Fruit fly (Drosophila melanogaster) whole organism, embryonic: ENCODE measurements around the gene CG6983.

Experiments used
- CG11247 ChIP-seq: fragments of 200-800 bp; sonication (Bioruptor generic); IDR thresholded peaks from 2 replicates; pipeline ENCODE4 v1.3.6; 2022; ENCODE audit warnings: missing biosample characterization, missing genetic modification characterization
- CG11504 ChIP-seq: fragments of 200-800 bp; sonication (Bioruptor generic); optimal IDR thresholded peaks from 3 replicates; lab custom pipeline; 2019; ENCODE audit warnings: missing biosample characterization, mild to moderate bottlenecking, missing genetic modification characterization, moderate library complexity
- CG11560 ChIP-seq: fragments of 200-800 bp; sonication (Bioruptor generic); IDR thresholded peaks from 3 replicates; pipeline ENCODE4 v1.3.6; 2022; ENCODE audit warnings: missing biosample characterization, missing genetic modification characterization
- CG11696 ChIP-seq: fragments of 200-800 bp; sonication (Bioruptor generic); IDR thresholded peaks from 2 replicates; pipeline ENCODE4 v1.3.6; 2022; ENCODE audit warnings: missing biosample characterization, missing genetic modification characterization
- CG12299 ChIP-seq: fragments of 200-800 bp; sonication (Bioruptor generic); optimal IDR thresholded peaks from 2 replicates; lab custom pipeline; 2018; ENCODE audit warnings: missing biosample characterization, mild to moderate bottlenecking, missing genetic modification characterization
- CG14441 ChIP-seq: fragments of 200-800 bp; sonication (Bioruptor generic); IDR thresholded peaks from 2 replicates; pipeline ENCODE4 v1.3.6; 2022; ENCODE audit warnings: missing biosample characterization, missing genetic modification characterization
- CG2199 ChIP-seq: fragments of 200-800 bp; sonication (Bioruptor generic); IDR thresholded peaks from 3 replicates; pipeline ENCODE4 v1.3.6; 2022; ENCODE audit warnings: missing biosample characterization, missing genetic modification characterization
- CG32767 ChIP-seq: fragments of 200-800 bp; sonication (Bioruptor generic); IDR thresholded peaks from 2 replicates; pipeline ENCODE4 v1.3.6; 2022; ENCODE audit warnings: missing biosample characterization, missing genetic modification characterization
- CG32772 ChIP-seq: fragments of 200-800 bp; sonication (Bioruptor generic); IDR thresholded peaks from 2 replicates; pipeline ENCODE4 v1.3.6; 2022; ENCODE audit warnings: missing biosample characterization, missing genetic modification characterization
- CG34422 ChIP-seq: fragments of 200-800 bp; sonication (Bioruptor generic); IDR thresholded peaks from 3 replicates; pipeline ENCODE4 v1.3.6; 2022; ENCODE audit warnings: missing biosample characterization, missing genetic modification characterization
- CG3838 ChIP-seq: fragments of 200-800 bp; sonication (Bioruptor generic); optimal IDR thresholded peaks from 3 replicates; lab custom pipeline; 2016; ENCODE audit warnings: missing biosample characterization, missing genetic modification characterization
- CG4360 ChIP-seq: fragments of 200-800 bp; sonication (Bioruptor generic); IDR thresholded peaks from 2 replicates; pipeline ENCODE4 v1.3.6; 2022; ENCODE audit warnings: missing biosample characterization, missing genetic modification characterization
- CG4617 ChIP-seq: fragments of 200-800 bp; sonication (Bioruptor generic); optimal IDR thresholded peaks from 3 replicates; lab custom pipeline; 2016; ENCODE audit warnings: missing biosample characterization, missing genetic modification characterization, borderline replicate concordance
- CG7372 ChIP-seq: fragments of 200-800 bp; sonication (Bioruptor generic); IDR thresholded peaks from 2 replicates; pipeline ENCODE4 v1.3.6; 2022; ENCODE audit warnings: missing biosample characterization, missing genetic modification characterization
- CG8765 ChIP-seq: fragments of 200-800 bp; sonication (Bioruptor generic); IDR thresholded peaks from 2 replicates; pipeline ENCODE4 v1.3.6; 2022; ENCODE audit warnings: missing biosample characterization, missing genetic modification characterization
- Camta ChIP-seq: fragments of 200-800 bp; sonication (Bioruptor generic); optimal IDR thresholded peaks from 2 replicates; lab custom pipeline; 2016; ENCODE audit warnings: missing biosample characterization, missing genetic modification characterization
- D19A ChIP-seq: fragments of 200-800 bp; optimal IDR thresholded peaks from 3 replicates; lab custom pipeline; 2019; ENCODE audit warnings: missing biosample characterization, mild to moderate bottlenecking, missing genetic modification characterization, moderate library complexity
- Dref ChIP-seq: fragments of 200-800 bp; sonication (Bioruptor generic); IDR thresholded peaks from 2 replicates; pipeline ENCODE4 v1.3.6; 2022; ENCODE audit warnings: missing biosample characterization, missing genetic modification characterization
- Elba2 ChIP-seq: fragments of 200-800 bp; sonication (Bioruptor generic); optimal IDR thresholded peaks from 3 replicates; lab custom pipeline; 2016; ENCODE audit warnings: missing biosample characterization, missing genetic modification characterization
- Hr78 ChIP-seq, 2 experiments: fragments of 200-800 bp in 1 of 2; fragments of >200 bp in 1 of 2; sonication (Bioruptor generic) in 1 of 2; optimal IDR thresholded peaks; 2 replicates each; lab custom pipeline; 2017 to 2019; ENCODE audit warnings: missing biosample characterization in 2 of 2, missing genetic modification characterization in 2 of 2, mild to moderate bottlenecking in 1 of 2, moderate library complexity in 1 of 2
- Hsf ChIP-seq: fragments of 200-800 bp; sonication (Bioruptor generic); optimal IDR thresholded peaks from 3 replicates; lab custom pipeline; 2016; ENCODE audit warnings: missing biosample characterization, missing genetic modification characterization
- Jarid2 ChIP-seq: fragments of 200-800 bp; sonication (Bioruptor generic); optimal IDR thresholded peaks from 3 replicates; lab custom pipeline; 2017; ENCODE audit warnings: mild to moderate bottlenecking, missing biosample characterization, missing genetic modification reagents, missing genetic modification characterization
- MBD-R2 ChIP-seq: fragments of 200-800 bp; sonication (Bioruptor generic); IDR thresholded peaks from 2 replicates; pipeline ENCODE4 v1.3.6; 2022; ENCODE audit warnings: missing biosample characterization, missing genetic modification characterization
- NFAT ChIP-seq: fragments of 200-800 bp; sonication (Bioruptor generic); IDR thresholded peaks from 2 replicates; pipeline ENCODE4 v1.3.6; 2022; ENCODE audit warnings: missing biosample characterization, missing genetic modification characterization
- Scr ChIP-seq: fragments of 200-800 bp; sonication (Bioruptor generic); IDR thresholded peaks from 2 replicates; pipeline ENCODE4 v1.3.6; 2022; ENCODE audit warnings: missing biosample characterization, missing genetic modification characterization; ENCODE audit not compliant: partially characterized antibody
- Sox102F ChIP-seq: fragments of 200-800 bp; sonication (Bioruptor generic); optimal IDR thresholded peaks from 2 replicates; lab custom pipeline; 2018; ENCODE audit warnings: missing biosample characterization, mild to moderate bottlenecking, missing genetic modification characterization, moderate library complexity
- Spps ChIP-seq: fragments of 200-800 bp; sonication (Bioruptor generic); optimal IDR thresholded peaks from 2 replicates; lab custom pipeline; 2018; ENCODE audit warnings: missing biosample characterization, mild to moderate bottlenecking, missing genetic modification characterization
- amos ChIP-seq: fragments of 200-800 bp; sonication (Bioruptor generic); IDR thresholded peaks from 2 replicates; pipeline ENCODE4 v1.3.6; 2022; ENCODE audit warnings: missing biosample characterization, missing genetic modification characterization; ENCODE audit not compliant: partially characterized antibody
- chm ChIP-seq: fragments of 200-800 bp; sonication (Bioruptor generic); IDR thresholded peaks from 2 replicates; pipeline ENCODE4 v1.3.6; 2022; ENCODE audit warnings: missing biosample characterization, missing genetic modification characterization
- ems ChIP-seq: fragments of 200-800 bp; sonication (Bioruptor generic); optimal IDR thresholded peaks from 3 replicates; lab custom pipeline; 2016; ENCODE audit warnings: missing biosample characterization, missing genetic modification characterization
- grn ChIP-seq: fragments of 200-800 bp; sonication (Bioruptor generic); optimal IDR thresholded peaks from 3 replicates; lab custom pipeline; 2017; ENCODE audit warnings: missing biosample characterization, missing genetic modification characterization
- ham ChIP-seq: fragments of 200-800 bp; sonication (Bioruptor generic); IDR thresholded peaks from 2 replicates; pipeline ENCODE4 v1.3.6; 2022; ENCODE audit warnings: missing biosample characterization, missing genetic modification characterization
- hkb ChIP-seq, 2 experiments: fragments of 200-800 bp in 1 of 2; fragments of >200 bp in 1 of 2; sonication (Bioruptor generic) in 1 of 2; IDR thresholded peaks in 1 of 2; optimal IDR thresholded peaks in 1 of 2; 2 replicates each; pipeline versions ENCODE4 v1.3.6 to Lab custom; 2017 to 2022; ENCODE audit warnings: missing biosample characterization in 1 of 2, missing genetic modification characterization in 1 of 2
- hth ChIP-seq: fragments of >200 bp; optimal IDR thresholded peaks from 2 replicates; lab custom pipeline; 2017; ENCODE audit warnings: inconsistent platforms
- jigr1 ChIP-seq: fragments of 200-800 bp; sonication (Bioruptor generic); IDR thresholded peaks from 3 replicates; pipeline ENCODE4 v1.3.6; 2022; ENCODE audit warnings: missing biosample characterization, missing genetic modification characterization
- knrl ChIP-seq: fragments of 200-800 bp; sonication (Bioruptor generic); IDR thresholded peaks from 3 replicates; pipeline ENCODE4 v1.3.6; 2022; ENCODE audit warnings: missing biosample characterization, missing genetic modification characterization; ENCODE audit not compliant: partially characterized antibody
- nom ChIP-seq: fragments of 200-800 bp; sonication (Bioruptor generic); optimal IDR thresholded peaks from 2 replicates; lab custom pipeline; 2017; ENCODE audit warnings: missing biosample characterization, missing genetic modification characterization, mild to moderate bottlenecking, moderate library complexity, missing genetic modification reagents
- pros ChIP-seq: fragments of 200-800 bp; sonication (Bioruptor generic); optimal IDR thresholded peaks from 3 replicates; lab custom pipeline; 2019; ENCODE audit warnings: missing biosample characterization, mild to moderate bottlenecking, missing genetic modification characterization, moderate library complexity
- pum ChIP-seq: fragments of 200-800 bp; sonication (Bioruptor generic); optimal IDR thresholded peaks from 2 replicates; lab custom pipeline; 2016; ENCODE audit warnings: missing biosample characterization, missing genetic modification characterization
- pzg ChIP-seq: fragments of 200-800 bp; sonication (Bioruptor generic); optimal IDR thresholded peaks from 3 replicates; lab custom pipeline; 2018; ENCODE audit warnings: missing biosample characterization, mild to moderate bottlenecking, missing genetic modification characterization, moderate library complexity
- row ChIP-seq: fragments of 200-800 bp; sonication (Bioruptor generic); IDR thresholded peaks from 3 replicates; pipeline ENCODE4 v1.3.6; 2022; ENCODE audit warnings: missing biosample characterization, missing genetic modification characterization
- salm ChIP-seq: fragments of 200-800 bp; sonication (Bioruptor generic); optimal IDR thresholded peaks from 2 replicates; lab custom pipeline; 2018; ENCODE audit warnings: missing biosample characterization, mild to moderate bottlenecking, missing genetic modification characterization
- seq ChIP-seq: fragments of 200-800 bp; sonication (Bioruptor generic); IDR thresholded peaks from 2 replicates; pipeline ENCODE4 v1.3.6; 2022; ENCODE audit warnings: missing biosample characterization, missing genetic modification characterization
- shn ChIP-seq: fragments of 200-800 bp; sonication (Bioruptor generic); optimal IDR thresholded peaks from 3 replicates; lab custom pipeline; 2016; ENCODE audit warnings: missing biosample characterization, missing genetic modification characterization
- trem ChIP-seq: fragments of 200-800 bp; optimal IDR thresholded peaks from 3 replicates; lab custom pipeline; 2019; ENCODE audit warnings: missing biosample characterization, mild to moderate bottlenecking, missing genetic modification characterization, moderate library complexity
- trh ChIP-seq: fragments of 200-800 bp; sonication (Bioruptor generic); optimal IDR thresholded peaks from 2 replicates; lab custom pipeline; 2016; ENCODE audit warnings: missing biosample characterization, missing genetic modification characterization
- tx ChIP-seq: fragments of 200-800 bp; sonication (Bioruptor generic); optimal IDR thresholded peaks from 2 replicates; lab custom pipeline; 2016; ENCODE audit warnings: missing biosample characterization, missing genetic modification characterization
- wdn ChIP-seq: fragments of 200-800 bp; sonication (Bioruptor generic); IDR thresholded peaks from 2 replicates; pipeline ENCODE4 v1.3.6; 2022; ENCODE audit warnings: missing biosample characterization, missing genetic modification characterization
- zf30C ChIP-seq: fragments of 200-800 bp; sonication (Bioruptor generic); optimal IDR thresholded peaks from 3 replicates; lab custom pipeline; 2018; ENCODE audit warnings: missing biosample characterization, mild to moderate bottlenecking, missing genetic modification characterization

CG6983 gene

dm6 chr3L:8450747-8451146, 1.6 kb upstream of the CG6983 start (continued):
- no peak for TF ChIP-seq Jarid2 (GFP tag; lab: Kevin White, UChicago)
- no peak for TF ChIP-seq CG11560 (tag; lab: Robert Waterston, UW)
- TF ChIP-seq seq, result peak; percentile 66
- TF ChIP-seq CG4617 (GFP tag; lab: Kevin White, UChicago), result no peak
- TF ChIP-seq knrl, result 0 out of 3 replicates have a peak, but pooled peaks have one; percentile 17
- TF ChIP-seq CG32767 (GFP tag; lab: Robert Waterston, UW), result 0 out of 2 replicates have a peak, but pooled peaks have one; percentile 14
- no peak for TF ChIP-seq CG14441 (GFP tag; lab: Robert Waterston, UW)
- peak; percentile 47 for TF ChIP-seq pros
- TF ChIP-seq CG34422, result 0 out of 3 replicates have a peak, but pooled peaks have one; percentile 19
- TF ChIP-seq salm (tag; lab: Kevin White, UChicago), result no peak
- peak; percentile 31; the same call in 1 of the 2 replicates for TF ChIP-seq amos (GFP tag; lab: Robert Waterston, UW)
- TF ChIP-seq wdn, result 0 out of 2 replicates have a peak, but pooled peaks have one; percentile 29
- TF ChIP-seq chm, result peak; percentile 29; the same call in 1 of the 2 replicates
- TF ChIP-seq tx, result no peak
- 0 out of 2 replicates have a peak, but pooled peaks have one; percentile 24 for TF ChIP-seq CG11247 (GFP tag; lab: Robert Waterston, UW)
- peak; percentile 97 for TF ChIP-seq CG4360 (GFP tag; lab: Robert Waterston, UW)
- 0 out of 2 replicates have a peak, but pooled peaks have one; percentile 20 for TF ChIP-seq MBD-R2
- TF ChIP-seq pum, result no peak
- TF ChIP-seq Hsf (GFP tag; lab: Kevin White, UChicago), result no peak
- TF ChIP-seq CG7372 (GFP tag; lab: Robert Waterston, UW), result no peak
- TF ChIP-seq CG8765 (GFP tag; lab: Robert Waterston, UW), result no peak
- no peak for TF ChIP-seq Sox102F (GFP tag; lab: Kevin White, UChicago)
- TF ChIP-seq hth (lab: Kevin White, UChicago), result no peak
- no peak for TF ChIP-seq hkb (optimal IDR thresholded peaks at IDR 0.05; lab: Kevin White, UChicago)
- peak; percentile 18; the same call in 1 of the 2 replicates for TF ChIP-seq hkb (GFP tag; IDR thresholded peaks at IDR 0.05; lab: Robert Waterston, UW)

- TF ChIP-seq CG12299 (tag; lab: Kevin White, UChicago) (peak; percentile 51), CG3838 (no peak), nom (GFP tag; lab: Kevin White, UChicago) (peak; percentile 100), CG11696 (GFP tag; lab: Robert Waterston, UW) (no peak), trh (no peak), grn (GFP tag; lab: Kevin White, UChicago) (no peak), Spps (tag; lab: Kevin White, UChicago) (no peak), ems (no peak), shn (GFP tag; lab: Kevin White, UChicago) (no peak), Scr (GFP tag; lab: Robert Waterston, UW) (no peak; the same call in 1 of the 2 replicates), D19A (tag; lab: Kevin White, UChicago) (peak; percentile 45), zf30C (GFP tag; lab: Kevin White, UChicago) (no peak), Camta (GFP tag; lab: Kevin White, UChicago) (no peak), CG2199 (GFP tag; lab: Robert Waterston, UW) (0 out of 3 replicates have a peak, but pooled peaks have one; percentile 19), Elba2 (GFP tag; lab: Kevin White, UChicago) (no peak), ham (no peak), CG32772 (GFP tag; lab: Robert Waterston, UW) (0 out of 2 replicates have a peak, but pooled peaks have one; percentile 37), pzg (GFP tag; lab: Kevin White, UChicago) (peak; percentile 90), Dref (GFP tag; lab: Robert Waterston, UW) (peak; percentile 49), Hr78 (GFP tag; optimal IDR thresholded peaks at IDR 0.05; lab: Kevin White, UChicago) (no peak), NFAT (GFP tag; lab: Robert Waterston, UW) (peak; percentile 24; the same call in 1 of the 2 replicates), trem (tag; lab: Kevin White, UChicago) (peak; percentile 0), row (peak; percentile 41; the same call in 2 of the 3 replicates), jigr1 (no peak), CG11504 (peak; percentile 35)
Observed at dm6 chr3L:8449800-8450690, 868 bp upstream of the CG6983 start, which contains the start of gene Gug. Gug (plus strand) TSS chr3L:8449922.
